Worm (Caenorhabditis elegans) whole organism, L4 larva: Measurements from ENCODE around the gene srpa-68.

ENCODE experiments used
- F10B5.3 ChIP-seq: sonication (generic microtip); optimal IDR thresholded peaks from 2 replicates; lab custom pipeline; 2016; ENCODE audit warnings: mild to moderate bottlenecking, missing genetic modification characterization, missing compliant biosample characterization
- F37D6.2 ChIP-seq: sonication (generic microtip); optimal IDR thresholded peaks from 2 replicates; lab custom pipeline; 2016; ENCODE audit warnings: mild to moderate bottlenecking, missing genetic modification characterization, missing compliant biosample characterization
- F44E2.7 ChIP-seq: fragments of 200-800 bp; sonication (Bioruptor generic); IDR thresholded peaks from 2 replicates; pipeline ENCODE4 v2.1.2; 2022; ENCODE audit warnings: missing genetic modification characterization, missing compliant biosample characterization
- F49E8.2 ChIP-seq: sonication (generic microtip); optimal IDR thresholded peaks from 2 replicates; lab custom pipeline; 2016; ENCODE audit warnings: missing compliant biosample characterization, mild to moderate bottlenecking, missing genetic modification characterization, borderline replicate concordance
- R02D3.7 ChIP-seq: fragments of 150-350 bp; sonication (generic microtip); optimal IDR thresholded peaks from 3 replicates; lab custom pipeline; 2014; ENCODE audit warnings: missing biosample characterization, missing genetic modification characterization
- T26A8.4 ChIP-seq: fragments of 200-800 bp; sonication (Bioruptor generic); IDR thresholded peaks from 2 replicates; pipeline ENCODE4 v1.3.6; 2022; ENCODE audit warnings: missing genetic modification characterization, missing compliant biosample characterization
- Y105C5A.15 ChIP-seq: fragments of 200-800 bp; sonication (Bioruptor generic); IDR thresholded peaks from 2 replicates; pipeline ENCODE4 v1.3.6; 2022; ENCODE audit warnings: missing genetic modification characterization, missing compliant biosample characterization
- Y48G9A.11 ChIP-seq: fragments of 200-800 bp; sonication (Bioruptor generic); IDR thresholded peaks from 2 replicates; pipeline ENCODE4 v1.3.6; 2022; ENCODE audit warnings: missing genetic modification reagents, missing genetic modification characterization, missing compliant biosample characterization
- Y5F2A.4 ChIP-seq: fragments of 200-800 bp; sonication (Bioruptor generic); optimal IDR thresholded peaks from 2 replicates; lab custom pipeline; 2018; ENCODE audit warnings: mild to moderate bottlenecking, missing genetic modification characterization, missing compliant biosample characterization
- aha-1 ChIP-seq: fragments of 150-350 bp; peaks from one replicate; lab custom pipeline; 2014; ENCODE audit warnings: missing biosample characterization, missing genetic modification characterization
- arid-1 ChIP-seq: fragments of 200-800 bp; sonication (Bioruptor generic); conservative IDR thresholded peaks from 2 replicates; pipeline ENCODE4 v1.3.6; 2022; ENCODE audit warnings: missing genetic modification reagents, missing genetic modification characterization, missing compliant biosample characterization
- ceh-28 ChIP-seq: fragments of 150-350 bp; optimal IDR thresholded peaks from 2 replicates; lab custom pipeline; 2014; ENCODE audit warnings: missing biosample characterization, missing genetic modification reagents, missing genetic modification characterization
- ceh-82 ChIP-seq: sonication (generic microtip); optimal IDR thresholded peaks from 2 replicates; lab custom pipeline; 2017; ENCODE audit warnings: missing biosample characterization, missing genetic modification characterization
- cey-2 ChIP-seq: sonication (generic microtip); optimal IDR thresholded peaks from 3 replicates; lab custom pipeline; 2017; ENCODE audit warnings: missing genetic modification characterization, mild to moderate bottlenecking, missing compliant biosample characterization, antibody characterized with exemption, borderline replicate concordance; ENCODE audit not compliant: insufficient read depth
- daf-16 ChIP-seq, 3 experiments: sonication (generic microtip); optimal IDR thresholded peaks; 2 replicates each; lab custom pipeline; 2016 to 2017; ENCODE audit warnings: missing genetic modification characterization in 3 of 3, missing genetic modification reagents in 3 of 3, mild to moderate bottlenecking in 2 of 3, missing compliant biosample characterization in 2 of 3, missing biosample characterization in 1 of 3, moderate library complexity in 1 of 3
- dve-1 ChIP-seq: sonication (generic microtip); optimal IDR thresholded peaks from 2 replicates; lab custom pipeline; 2017; ENCODE audit warnings: antibody characterized with exemption, mild to moderate bottlenecking, missing genetic modification characterization, missing compliant biosample characterization; ENCODE audit not compliant: insufficient read depth
- egl-27 ChIP-seq: sonication (generic microtip); optimal IDR thresholded peaks from 3 replicates; lab custom pipeline; 2017; ENCODE audit warnings: missing biosample characterization, missing genetic modification reagents, missing genetic modification characterization
- egl-43 ChIP-seq: fragments of 200-800 bp; sonication (Bioruptor generic); IDR thresholded peaks from 2 replicates; pipeline ENCODE4 v1.3.6; 2022; ENCODE audit warnings: missing genetic modification reagents, missing genetic modification characterization, missing compliant biosample characterization
- fkh-10 ChIP-seq: fragments of 150-350 bp; optimal IDR thresholded peaks from 2 replicates; lab custom pipeline; 2014; ENCODE audit warnings: missing biosample characterization, missing genetic modification reagents, missing genetic modification characterization
- hif-1 ChIP-seq, 2 experiments: sonication (generic microtip); optimal IDR thresholded peaks; 2 replicates each; lab custom pipeline; 2016 to 2017; ENCODE audit warnings: missing compliant biosample characterization in 2 of 2, missing genetic modification characterization in 2 of 2, missing genetic modification reagents in 2 of 2, missing genotype in 2 of 2, mild to moderate bottlenecking in 1 of 2
- hlh-30 ChIP-seq: sonication (generic microtip); optimal IDR thresholded peaks from 2 replicates; lab custom pipeline; 2017; ENCODE audit warnings: antibody characterized with exemption, mild to moderate bottlenecking, missing genetic modification characterization, missing compliant biosample characterization; ENCODE audit not compliant: insufficient read depth
- jun-1 ChIP-seq: fragments of 150-350 bp; optimal IDR thresholded peaks from 2 replicates; lab custom pipeline; 2014; ENCODE audit warnings: missing biosample characterization, missing genetic modification reagents, missing genetic modification characterization
- lim-7 ChIP-seq: fragments of 200-800 bp; sonication (Bioruptor generic); IDR thresholded peaks from 2 replicates; pipeline ENCODE4 v1.3.6; 2022; ENCODE audit warnings: missing genetic modification characterization, missing compliant biosample characterization
- lin-29 ChIP-seq: fragments of 200-800 bp; sonication (Bioruptor generic); IDR thresholded peaks from 2 replicates; pipeline ENCODE4 v1.3.6; 2022; ENCODE audit warnings: missing genetic modification reagents, missing genetic modification characterization, missing compliant biosample characterization
- lsy-2 ChIP-seq, 2 experiments: fragments of 150-350 bp in 1 of 2; sonication (generic microtip) in 1 of 2; optimal IDR thresholded peaks; 2 replicates each; lab custom pipeline; 2014 to 2017; ENCODE audit warnings: missing biosample characterization in 2 of 2, missing genetic modification characterization in 2 of 2
- mep-1 ChIP-seq: fragments of 150-350 bp; sonication (generic microtip); optimal IDR thresholded peaks from 3 replicates; lab custom pipeline; 2014; ENCODE audit warnings: missing biosample characterization, missing genetic modification characterization
- mxl-2 ChIP-seq: fragments of 200-800 bp; sonication (Bioruptor generic); conservative IDR thresholded peaks from 2 replicates; pipeline ENCODE4 v1.3.6; 2022; ENCODE audit warnings: missing genetic modification reagents, missing genetic modification characterization, missing compliant biosample characterization
- mxl-3 ChIP-seq: fragments of 200-800 bp; sonication (Bioruptor generic); optimal IDR thresholded peaks from 2 replicates; lab custom pipeline; 2018; ENCODE audit warnings: mild to moderate bottlenecking, missing genetic modification characterization, missing compliant biosample characterization
- nhr-102 ChIP-seq: sonication (generic microtip); optimal IDR thresholded peaks from 2 replicates; lab custom pipeline; 2016; ENCODE audit warnings: mild to moderate bottlenecking, missing genetic modification characterization, moderate library complexity, missing compliant biosample characterization
- nhr-28 ChIP-seq: fragments of 150-350 bp; optimal IDR thresholded peaks from 2 replicates; lab custom pipeline; 2014; ENCODE audit warnings: missing biosample characterization, missing genetic modification characterization
- nhr-41 ChIP-seq: fragments of 200-800 bp; sonication (Bioruptor generic); IDR thresholded peaks from 2 replicates; pipeline ENCODE4 v1.3.6; 2022; ENCODE audit warnings: missing genetic modification reagents, missing genetic modification characterization, missing compliant biosample characterization
- nhr-6 ChIP-seq: fragments of 150-350 bp; optimal IDR thresholded peaks from 2 replicates; lab custom pipeline; 2014; ENCODE audit warnings: missing biosample characterization, missing genetic modification characterization
- nhr-76 ChIP-seq: fragments of 150-350 bp; optimal IDR thresholded peaks from 2 replicates; lab custom pipeline; 2014; ENCODE audit warnings: missing biosample characterization, missing genetic modification characterization
- pqm-1 ChIP-seq: sonication (generic microtip); optimal IDR thresholded peaks from 2 replicates; lab custom pipeline; 2017; ENCODE audit warnings: missing biosample characterization, missing genetic modification characterization
- saeg-2 ChIP-seq: fragments of 200-800 bp; sonication (Bioruptor generic); IDR thresholded peaks from 2 replicates; pipeline ENCODE4 v1.3.6; 2022; ENCODE audit warnings: missing genetic modification reagents, missing genetic modification characterization, missing compliant biosample characterization
- snpc-1.2 ChIP-seq: fragments of 200-800 bp; sonication (Bioruptor generic); IDR thresholded peaks from 2 replicates; pipeline ENCODE4 v1.3.6; 2022; ENCODE audit warnings: missing genetic modification reagents, missing genetic modification characterization, missing compliant biosample characterization
- spr-3 ChIP-seq: fragments of 200-800 bp; sonication (Bioruptor generic); optimal IDR thresholded peaks from 2 replicates; lab custom pipeline; 2018; ENCODE audit warnings: mild to moderate bottlenecking, missing genetic modification characterization, missing compliant biosample characterization
- tag-97 ChIP-seq: fragments of 200-800 bp; sonication (Bioruptor generic); IDR thresholded peaks from 2 replicates; pipeline ENCODE4 v1.3.6; 2022; ENCODE audit warnings: missing genetic modification characterization, missing compliant biosample characterization
- tra-1 ChIP-seq: fragments of 200-800 bp; sonication (Bioruptor generic); IDR thresholded peaks from 2 replicates; pipeline ENCODE4 v1.3.6; 2022; ENCODE audit warnings: missing genetic modification reagents, missing genetic modification characterization, missing compliant biosample characterization
- unc-62 ChIP-seq, 3 experiments: fragments of 150-350 bp in 1 of 3; sonication (generic microtip); optimal IDR thresholded peaks in 2 of 3; peaks in 1 of 3; 1 replicate in 1 of 3; 2 replicates in 2 of 3; lab custom pipeline; 2014 to 2017; ENCODE audit warnings: missing biosample characterization in 3 of 3, missing genetic modification characterization in 3 of 3, missing genetic modification reagents in 3 of 3, missing genotype in 1 of 3
- zfp-2 ChIP-seq: sonication (generic microtip); optimal IDR thresholded peaks from 2 replicates; lab custom pipeline; 2016; ENCODE audit warnings: mild to moderate bottlenecking, missing genetic modification characterization, missing compliant biosample characterization
- zip-2 ChIP-seq: fragments of 150-350 bp; optimal IDR thresholded peaks from 2 replicates; lab custom pipeline; 2014; ENCODE audit warnings: missing biosample characterization, missing genetic modification characterization

srpa-68 gene

ce11 chrV:12301985-12302591, 10.6 kb upstream of the srpa-68 start, which contains the start of the genes frm-7 and F55C5.17 (continued):
- TF ChIP-seq Y48G9A.11 (GFP tag; lab: Robert Waterston, UW) (no peak), F10B5.3 (tag; lab: Kevin White, UChicago) (no peak), arid-1 (no peak), mxl-2 (GFP tag; lab: Robert Waterston, UW) (no peak), ceh-28 (tag; lab: Kevin White, UChicago) (no peak), jun-1 (tag; lab: Kevin White, UChicago) (no peak), hif-1 (tag; optimal IDR thresholded peaks at IDR 0.05; lab: Kevin White, UChicago) (no peak), pqm-1 (tag; lab: Kevin White, UChicago) (peak; percentile 47), F49E8.2 (tag; lab: Kevin White, UChicago) (no peak), Y105C5A.15 (GFP tag; lab: Robert Waterston, UW) (no peak)

DNA sequence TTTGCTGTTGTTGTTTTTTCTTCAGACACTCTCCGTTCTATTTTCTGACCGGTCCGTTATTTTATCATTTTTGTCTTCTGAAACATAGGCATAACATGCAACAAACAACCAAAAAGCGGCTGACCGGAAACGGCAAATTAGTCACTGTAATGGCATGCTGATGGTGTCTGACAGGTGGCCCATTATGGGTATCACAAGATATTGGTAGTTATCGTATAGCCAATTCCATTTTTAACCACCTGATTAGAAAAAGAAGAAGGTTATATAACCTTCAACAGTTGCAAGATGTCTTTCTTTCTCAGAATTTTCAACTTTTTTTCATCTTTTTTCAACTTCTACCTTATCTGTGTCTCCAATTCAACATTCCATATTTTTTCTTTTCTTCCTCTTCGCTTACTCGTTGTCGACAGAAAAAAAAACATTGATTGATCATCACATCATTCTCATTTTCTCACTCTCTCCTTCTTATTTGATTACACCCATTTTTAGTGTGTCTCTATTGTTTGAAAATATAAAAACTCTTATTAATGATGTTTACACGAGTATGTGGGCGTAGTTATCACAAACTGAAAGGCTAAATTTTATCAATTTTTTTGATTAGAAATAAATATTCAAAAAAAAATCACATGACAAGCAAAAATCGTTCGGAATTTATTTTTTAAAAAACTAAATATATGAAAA, 9.5 kb upstream of the srpa-68 start:
- peak; percentile 53 for TF ChIP-seq hlh-30 (tag; lab: Kevin White, UChicago)
- no peak for TF ChIP-seq hif-1 (tag; optimal IDR thresholded peaks at IDR 0.05; lab: Kevin White, UChicago)
- TF ChIP-seq mep-1 (tag; lab: Kevin White, UChicago), result peak; percentile 32
- TF ChIP-seq nhr-6, result peak; percentile 64
- TF ChIP-seq unc-62 (GFP tag; optimal IDR thresholded peaks at IDR 0.05 in 1 of 2; lab: Kevin White, UChicago), result peak in 1 of 2 experiments; percentile 85
- TF ChIP-seq unc-62 (tag; optimal IDR thresholded peaks at IDR 0.05; lab: Kevin White, UChicago), result no peak
- TF ChIP-seq dve-1 (tag; lab: Kevin White, UChicago), result peak; percentile 70
- TF ChIP-seq T26A8.4 (GFP tag; lab: Robert Waterston, UW), result no peak
- TF ChIP-seq nhr-28, result peak; percentile 48
- TF ChIP-seq Y48G9A.11 (GFP tag; lab: Robert Waterston, UW), result no peak
- no peak for TF ChIP-seq daf-16 (GFP tag; optimal IDR thresholded peaks at IDR 0.05; lab: Kevin White, UChicago)
- peak; percentile 90 for TF ChIP-seq daf-16 (tag; optimal IDR thresholded peaks at IDR 0.05; lab: Kevin White, UChicago)
- no peak for TF ChIP-seq F37D6.2
- TF ChIP-seq cey-2 (tag; lab: Kevin White, UChicago), result peak; percentile 64
- peak; percentile 53 for TF ChIP-seq pqm-1 (tag; lab: Kevin White, UChicago)
- TF ChIP-seq lsy-2 (tag; optimal IDR thresholded peaks at IDR 0.05; lab: Kevin White, UChicago), result peak in 1 of 2 experiments; percentile 31

DNA sequence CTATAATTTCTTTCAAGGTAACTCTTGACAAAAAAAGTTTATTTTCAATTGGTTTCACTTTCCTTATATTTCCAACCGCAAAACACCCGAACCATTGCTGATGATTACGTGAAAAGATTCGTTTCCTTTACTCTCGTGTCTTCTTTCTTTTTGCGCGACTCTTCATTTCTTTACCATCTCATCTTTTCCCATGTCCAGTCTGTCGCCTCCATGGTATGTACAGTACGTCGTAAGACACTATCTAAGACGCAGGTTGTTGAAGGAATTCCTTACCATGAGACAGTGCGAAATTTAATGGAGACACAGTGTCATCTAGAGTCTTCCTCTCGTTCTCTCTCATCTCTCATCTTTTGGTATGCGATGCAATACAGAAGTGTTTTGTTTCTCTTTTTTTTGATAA, 8.7 kb upstream of the srpa-68 start:
- TF ChIP-seq nhr-28 (peak; percentile 81), lin-29 (no peak), T26A8.4 (GFP tag; lab: Robert Waterston, UW) (no peak), spr-3 (GFP tag; lab: Kevin White, UChicago) (no peak), mxl-3 (peak; percentile 58), R02D3.7 (no peak), egl-27 (tag; lab: Kevin White, UChicago) (no peak), snpc-1.2 (GFP tag; lab: Robert Waterston, UW) (no peak), cey-2 (tag; lab: Kevin White, UChicago) (peak; percentile 46), unc-62 (GFP tag; optimal IDR thresholded peaks at IDR 0.05 in 1 of 2; lab: Kevin White, UChicago) (peak in 1 of 2 experiments; percentile 95), unc-62 (tag; optimal IDR thresholded peaks at IDR 0.05; lab: Kevin White, UChicago) (no peak), lsy-2 (tag; optimal IDR thresholded peaks at IDR 0.05; lab: Kevin White, UChicago) (peak; percentile 52 to 77), egl-43 (GFP tag; lab: Robert Waterston, UW) (no peak), lim-7 (no peak), F44E2.7 (GFP tag; lab: Robert Waterston, UW) (no peak), daf-16 (GFP tag; optimal IDR thresholded peaks at IDR 0.05; lab: Kevin White, UChicago) (no peak), daf-16 (tag; optimal IDR thresholded peaks at IDR 0.05; lab: Kevin White, UChicago) (peak; percentile 65), fkh-10 (GFP tag; lab: Kevin White, UChicago) (no peak), saeg-2 (GFP tag; lab: Robert Waterston, UW) (no peak), tag-97 (GFP tag; lab: Robert Waterston, UW) (no peak), zip-2 (tag; lab: Kevin White, UChicago) (no peak), nhr-76 (tag; lab: Kevin White, UChicago) (no peak), nhr-41 (GFP tag; lab: Robert Waterston, UW) (no peak), ceh-82 (tag; lab: Kevin White, UChicago) (no peak), tra-1 (GFP tag; lab: Robert Waterston, UW) (peak; percentile 42; the same call in 1 of the 2 replicates), Y5F2A.4 (GFP tag; lab: Kevin White, UChicago) (no peak), aha-1 (tag; lab: Kevin White, UChicago) (peak; percentile 92), nhr-6 (peak; percentile 98), Y48G9A.11 (GFP tag; lab: Robert Waterston, UW) (no peak), nhr-102 (tag; lab: Kevin White, UChicago) (peak; percentile 20), zfp-2 (no peak)
